Worm (Caenorhabditis elegans) whole organism, L3 larva: ENCODE results near the gene srz-60.
A peak's percentile ranks its signal among the peaks of the same experiment; 100 is the strongest.
"Not testable (repeated sequence)": the region's sequence is repeated elsewhere in the genome, so short reads cannot be mapped to it uniquely, and the experiment has no call there.

ENCODE experiments used
- R02D3.7 ChIP-seq: fragments of 150-350 bp; optimal IDR thresholded peaks from 2 replicates; lab custom pipeline; 2014; ENCODE audit warnings: missing biosample characterization, missing genetic modification characterization
- ZK546.5 ChIP-seq: sonication (generic microtip); optimal IDR thresholded peaks from 2 replicates; lab custom pipeline; 2017; ENCODE audit warnings: missing biosample characterization, missing genetic modification characterization
- aly-2 ChIP-seq: fragments of 150-350 bp; optimal IDR thresholded peaks from 2 replicates; lab custom pipeline; 2014; ENCODE audit warnings: missing biosample characterization, missing genetic modification characterization
- ama-1 ChIP-seq: fragments of 150-350 bp; optimal IDR thresholded peaks from 2 replicates; lab custom pipeline; 2018
- ceh-16 ChIP-seq: sonication (generic microtip); optimal IDR thresholded peaks from 2 replicates; lab custom pipeline; 2017; ENCODE audit warnings: missing biosample characterization, missing genetic modification characterization
- ceh-28 ChIP-seq: fragments of 150-350 bp; optimal IDR thresholded peaks from 2 replicates; lab custom pipeline; 2014; ENCODE audit warnings: missing biosample characterization, missing genetic modification reagents, missing genetic modification characterization
- ceh-82 ChIP-seq: fragments of 150-350 bp; optimal IDR thresholded peaks from 2 replicates; lab custom pipeline; 2014; ENCODE audit warnings: missing biosample characterization, missing genetic modification characterization
- ceh-9 ChIP-seq: sonication (generic microtip); optimal IDR thresholded peaks from 2 replicates; lab custom pipeline; 2018; ENCODE audit warnings: missing biosample characterization, missing genetic modification characterization
- egl-27 ChIP-seq: sonication (generic microtip); optimal IDR thresholded peaks from 4 replicates; lab custom pipeline; 2017; ENCODE audit warnings: missing biosample characterization, missing genetic modification reagents, missing genetic modification characterization
- elt-1 ChIP-seq: fragments of 150-350 bp; optimal IDR thresholded peaks from 2 replicates; lab custom pipeline; 2014; ENCODE audit warnings: missing biosample characterization, missing genetic modification characterization
- eor-1 ChIP-seq, 2 experiments: fragments of 150-350 bp; optimal IDR thresholded peaks; 2 replicates each; lab custom pipeline; 2014 to 2018; ENCODE audit warnings: missing biosample characterization in 2 of 2, missing genetic modification characterization in 2 of 2
- fkh-10 ChIP-seq: sonication (generic microtip); optimal IDR thresholded peaks from 2 replicates; lab custom pipeline; 2017; ENCODE audit warnings: missing biosample characterization, missing genetic modification reagents, missing genetic modification characterization
- fkh-2 ChIP-seq: fragments of 150-350 bp; optimal IDR thresholded peaks from 2 replicates; lab custom pipeline; 2014; ENCODE audit warnings: missing biosample characterization, missing genetic modification reagents, missing genetic modification characterization
- fos-1 ChIP-seq: fragments of 150-350 bp; optimal IDR thresholded peaks from 2 replicates; lab custom pipeline; 2014; ENCODE audit warnings: missing biosample characterization, missing genetic modification characterization
- hmg-11 ChIP-seq: sonication (generic microtip); optimal IDR thresholded peaks from 2 replicates; lab custom pipeline; 2016; ENCODE audit warnings: missing genetic modification characterization, missing compliant biosample characterization
- lin-39 ChIP-seq: fragments of 150-350 bp; optimal IDR thresholded peaks from 2 replicates; lab custom pipeline; 2018; ENCODE audit warnings: missing biosample characterization, missing genetic modification reagents, missing genetic modification characterization
- lsy-12 ChIP-seq: sonication (generic microtip); optimal IDR thresholded peaks from 2 replicates; lab custom pipeline; 2016; ENCODE audit warnings: mild to moderate bottlenecking, missing genetic modification characterization, missing compliant biosample characterization
- mml-1 ChIP-seq: fragments of 150-350 bp; sonication (generic microtip); optimal IDR thresholded peaks from 3 replicates; lab custom pipeline; 2014; ENCODE audit warnings: missing biosample characterization, missing genetic modification characterization
- nfya-1 ChIP-seq: sonication (generic microtip); optimal IDR thresholded peaks from 2 replicates; lab custom pipeline; 2017; ENCODE audit warnings: missing genetic modification characterization, mild to moderate bottlenecking, missing compliant biosample characterization, antibody characterized with exemption, moderate library complexity; ENCODE audit not compliant: insufficient read depth
- nhr-11 ChIP-seq: fragments of 150-350 bp; optimal IDR thresholded peaks from 2 replicates; lab custom pipeline; 2014; ENCODE audit warnings: missing biosample characterization, missing genetic modification characterization
- nhr-12 ChIP-seq: fragments of 150-350 bp; optimal IDR thresholded peaks from 2 replicates; lab custom pipeline; 2014; ENCODE audit warnings: missing biosample characterization, missing genetic modification characterization
- nhr-23 ChIP-seq: fragments of 150-350 bp; optimal IDR thresholded peaks from 2 replicates; lab custom pipeline; 2014; ENCODE audit warnings: missing biosample characterization, missing genetic modification reagents, missing genetic modification characterization
- nhr-237 ChIP-seq: fragments of 150-350 bp; optimal IDR thresholded peaks from 2 replicates; lab custom pipeline; 2014; ENCODE audit warnings: missing biosample characterization, missing genetic modification characterization
- nhr-25 ChIP-seq: sonication (generic microtip); optimal IDR thresholded peaks from 2 replicates; lab custom pipeline; 2017; ENCODE audit warnings: missing biosample characterization, missing genetic modification characterization
- nhr-43 ChIP-seq: sonication (generic microtip); optimal IDR thresholded peaks from 2 replicates; lab custom pipeline; 2016; ENCODE audit warnings: mild to moderate bottlenecking, missing genetic modification characterization, missing compliant biosample characterization; ENCODE audit not compliant: poor library complexity, severe bottlenecking
- nhr-67 ChIP-seq: fragments of 150-350 bp; optimal IDR thresholded peaks from 2 replicates; lab custom pipeline; 2014; ENCODE audit warnings: missing biosample characterization, missing genetic modification characterization
- nhr-76 ChIP-seq: fragments of 150-350 bp; sonication (generic microtip); optimal IDR thresholded peaks from 5 replicates; lab custom pipeline; 2014; ENCODE audit warnings: missing biosample characterization, missing genetic modification characterization
- nhr-77 ChIP-seq: fragments of 150-350 bp; optimal IDR thresholded peaks from 2 replicates; lab custom pipeline; 2014; ENCODE audit warnings: missing biosample characterization, missing genetic modification characterization
- pha-4 ChIP-seq: fragments of 150-350 bp; optimal IDR thresholded peaks from 2 replicates; lab custom pipeline; 2014; ENCODE audit warnings: missing biosample characterization, missing genetic modification reagents, missing genetic modification characterization
- pqm-1 ChIP-seq: fragments of 150-350 bp; optimal IDR thresholded peaks from 2 replicates; lab custom pipeline; 2017; ENCODE audit warnings: missing biosample characterization, missing genetic modification characterization, inconsistent platforms
- sea-2 ChIP-seq: fragments of 150-350 bp; sonication (generic microtip); optimal IDR thresholded peaks from 4 replicates; lab custom pipeline; 2014; ENCODE audit warnings: missing biosample characterization, missing genetic modification reagents, missing genetic modification characterization
- snpc-4 ChIP-seq: fragments of 150-350 bp; optimal IDR thresholded peaks from 2 replicates; lab custom pipeline; 2014; ENCODE audit warnings: missing biosample characterization, missing genetic modification characterization
- tbx-2 ChIP-seq: sonication (generic microtip); optimal IDR thresholded peaks from 2 replicates; lab custom pipeline; 2016; ENCODE audit warnings: mild to moderate bottlenecking, missing genetic modification characterization, missing compliant biosample characterization
- unc-39 ChIP-seq: sonication (generic microtip); optimal IDR thresholded peaks from 4 replicates; lab custom pipeline; 2017; ENCODE audit warnings: missing biosample characterization, missing genetic modification characterization
- unc-62 ChIP-seq: fragments of 150-350 bp; sonication (generic microtip); optimal IDR thresholded peaks from 4 replicates; lab custom pipeline; 2014; ENCODE audit warnings: missing biosample characterization, missing genetic modification reagents, missing genetic modification characterization
- zag-1 ChIP-seq: fragments of 150-350 bp; optimal IDR thresholded peaks from 2 replicates; lab custom pipeline; 2014; ENCODE audit warnings: missing biosample characterization, missing genetic modification characterization
- ztf-11 ChIP-seq: fragments of 150-350 bp; optimal IDR thresholded peaks from 2 replicates; lab custom pipeline; 2014; ENCODE audit warnings: missing biosample characterization, missing genetic modification characterization

The srz-60 gene

DNA sequence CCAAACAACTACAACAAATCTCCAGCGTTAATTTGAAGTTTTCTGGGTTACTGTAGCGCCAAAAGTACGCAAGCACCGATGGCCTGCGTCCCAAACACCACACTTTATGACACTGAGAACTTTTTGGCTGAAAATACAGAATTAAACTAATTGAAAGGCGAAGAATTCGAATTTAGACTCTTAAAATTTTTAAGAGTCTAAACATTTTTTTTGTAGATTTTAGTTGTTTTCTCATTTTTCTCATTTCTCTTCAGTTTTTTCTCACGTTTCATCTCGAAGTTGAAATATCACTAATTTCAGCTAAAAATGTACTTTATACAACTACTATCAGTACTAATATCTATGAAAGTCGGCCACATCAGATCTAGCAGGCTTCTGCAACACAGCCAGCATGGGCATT lies 13.3 kb upstream of the srz-60 start, which contains the start of gene lgc-9:
lgc-9 (plus strand) TSS at position 301 of the 400 bp plus-strand sequence.
- TF ChIP-seq snpc-4 (tag; lab: Kevin White, UChicago) (no peak), aly-2 (tag; lab: Kevin White, UChicago) (no peak), fos-1 (tag; lab: Kevin White, UChicago) (no peak), zag-1 (tag; lab: Kevin White, UChicago) (no peak), nhr-67 (tag; lab: Kevin White, UChicago) (no peak), fkh-10 (GFP tag; lab: Kevin White, UChicago) (no peak), hmg-11 (tag; lab: Kevin White, UChicago) (no peak), ztf-11 (no peak), R02D3.7 (tag; lab: Kevin White, UChicago) (no peak), pha-4 (no peak), fkh-2 (tag; lab: Kevin White, UChicago) (no peak), sea-2 (GFP tag; lab: Kevin White, UChicago) (no peak), ceh-28 (tag; lab: Kevin White, UChicago) (no peak), egl-27 (tag; lab: Kevin White, UChicago) (no peak), nhr-25 (tag; lab: Kevin White, UChicago) (no peak), nhr-11 (tag; lab: Kevin White, UChicago) (no peak)

DNA sequence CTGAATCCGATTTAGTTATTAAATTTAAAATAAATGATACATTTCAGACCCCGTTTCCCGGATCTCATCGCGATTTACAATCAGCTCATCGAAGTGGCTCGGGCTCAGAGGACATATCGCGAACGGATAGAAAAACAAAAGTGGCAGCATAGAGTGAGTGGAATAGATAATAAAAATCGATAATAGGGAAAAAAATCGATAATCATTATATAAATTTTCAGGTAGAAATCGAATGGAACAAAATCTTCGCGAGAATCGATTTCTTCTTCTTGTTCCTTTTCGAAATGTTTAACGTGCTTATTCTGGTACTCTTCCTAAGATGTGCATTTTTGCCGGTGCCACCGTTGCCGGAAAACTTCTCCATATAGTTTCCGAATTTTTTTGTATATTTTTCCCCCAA lies 10.0 kb upstream of the srz-60 start:
- no peak for TF ChIP-seq lin-39 (tag; lab: Kevin White, UChicago)
- TF ChIP-seq hmg-11 (tag; lab: Kevin White, UChicago) = no peak
- TF ChIP-seq sea-2 (GFP tag; lab: Kevin White, UChicago) = no peak
- TF ChIP-seq ceh-28 (tag; lab: Kevin White, UChicago) = peak; percentile 39
- TF ChIP-seq, all 47 proteins: peak for 1

DNA sequence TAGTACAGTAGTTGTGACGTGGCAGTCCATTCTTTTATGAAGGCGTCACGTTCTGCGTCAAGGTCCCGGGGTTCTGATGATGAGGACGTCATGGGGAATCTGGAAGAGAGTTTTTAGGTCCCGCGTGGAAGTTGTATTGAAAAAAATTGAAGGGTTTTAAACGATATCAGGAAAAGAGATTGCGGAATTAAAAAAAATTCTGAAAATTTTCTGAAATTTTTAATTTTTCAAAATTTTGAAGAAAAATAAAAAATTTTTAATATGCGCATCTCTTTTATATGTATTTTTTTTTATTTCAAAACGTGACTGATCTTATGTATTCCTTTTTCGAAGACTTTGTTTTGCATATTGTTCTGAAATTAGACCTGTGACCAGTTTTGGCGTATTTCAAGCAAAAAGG lies 6.2 kb upstream of the srz-60 start, which contains the start of gene C04C3.6:
C04C3.6 (minus strand) TSS at position 101 of the 400 bp plus-strand sequence.
- TF ChIP-seq fos-1 (tag; lab: Kevin White, UChicago) (no peak), nhr-12 (tag; lab: Kevin White, UChicago) (no peak)

DNA sequence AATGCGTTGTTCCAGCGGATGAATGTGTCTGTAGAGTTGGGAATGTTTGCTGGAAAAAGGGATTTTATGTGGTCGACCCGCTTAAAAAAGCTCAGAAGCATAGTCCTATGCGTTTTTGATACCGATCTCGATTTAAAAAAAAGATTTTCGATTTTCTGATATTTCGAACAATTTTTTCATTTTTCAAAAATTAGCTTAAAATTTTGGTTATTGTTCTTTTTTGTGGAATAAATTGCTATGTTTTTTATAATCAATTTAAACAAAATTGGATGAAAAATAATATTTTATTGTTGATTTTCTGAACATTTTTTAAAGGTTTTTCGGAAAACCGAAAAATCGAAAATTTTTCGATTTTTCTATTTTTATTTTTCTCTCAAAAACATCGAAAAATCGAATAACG lies 4.7 kb downstream of the srz-60 start, which contains the start of gene C04C3.7:
C04C3.7 (minus strand) TSS at position 101 of the 400 bp plus-strand sequence.
- not testable (repeated sequence) for TF ChIP-seq R02D3.7 (tag; lab: Kevin White, UChicago); ama-1; sea-2 (GFP tag; lab: Kevin White, UChicago)

DNA sequence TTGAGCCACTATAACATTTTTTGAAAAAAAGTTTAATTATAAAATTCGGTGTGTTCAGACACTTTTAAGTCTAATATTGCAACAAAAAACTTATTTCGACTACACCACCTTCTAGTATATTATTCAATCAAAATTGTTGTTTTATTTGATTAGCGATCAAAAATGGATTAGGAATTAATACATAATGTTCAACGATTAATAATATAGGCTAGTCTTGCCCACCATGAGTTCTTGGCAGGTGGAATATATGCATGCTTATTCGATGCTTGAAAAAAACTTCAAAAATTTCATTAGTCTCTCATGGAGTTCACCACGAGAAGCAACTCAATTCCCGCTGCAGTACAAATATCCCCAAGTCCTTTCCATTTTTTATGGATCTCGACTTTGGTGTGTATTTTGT lies 7.3 kb downstream of the srz-60 start, which contains the start of gene srz-32:
srz-32 (plus strand) TSS at position 301 of the 400 bp plus-strand sequence.
- TF ChIP-seq tbx-2 (tag; lab: Kevin White, UChicago) (no peak), nhr-237 (no peak), ceh-82 (tag; lab: Kevin White, UChicago) (no peak), nhr-23 (tag; lab: Kevin White, UChicago) (no peak), pqm-1 (tag; lab: Kevin White, UChicago) (no peak), unc-62 (GFP tag; lab: Kevin White, UChicago) (no peak), eor-1 (tag; optimal IDR thresholded peaks at IDR 0.05; lab: Kevin White, UChicago) (no peak), fos-1 (tag; lab: Kevin White, UChicago) (no peak), nhr-67 (tag; lab: Kevin White, UChicago) (no peak), ZK546.5 (tag; lab: Kevin White, UChicago) (no peak), nhr-25 (tag; lab: Kevin White, UChicago) (no peak), nfya-1 (tag; lab: Kevin White, UChicago) (no peak), elt-1 (tag; lab: Kevin White, UChicago) (no peak), lin-39 (tag; lab: Kevin White, UChicago) (no peak), nhr-77 (tag; lab: Kevin White, UChicago) (no peak), mml-1 (tag; lab: Kevin White, UChicago) (no peak), nhr-76 (tag; lab: Kevin White, UChicago) (no peak)

DNA sequence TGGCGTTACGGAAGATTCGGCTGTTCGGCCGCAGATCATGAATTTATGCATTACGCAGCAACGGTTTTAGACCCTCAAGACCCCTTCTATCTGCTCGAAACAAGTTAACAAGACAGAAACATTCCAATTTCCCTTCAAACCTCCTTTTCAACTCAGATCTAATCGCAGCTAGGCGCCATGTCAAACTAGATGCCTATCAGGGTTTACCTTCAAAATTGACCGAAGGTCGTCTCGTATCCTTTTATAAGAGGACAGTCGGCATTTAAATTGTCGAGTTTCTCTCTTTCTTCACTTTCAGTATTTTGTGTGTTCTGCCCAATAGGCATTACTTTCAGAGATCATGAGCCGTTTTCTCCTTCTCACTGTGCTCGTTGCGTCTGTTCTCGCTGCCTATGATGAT lies 9.3 kb downstream of the srz-60 start, which contains the start of gene grd-13:
grd-13 (plus strand) TSS at position 291 of the 400 bp plus-strand sequence.
- no peak for TF ChIP-seq lsy-12 (tag; lab: Kevin White, UChicago)
- no peak for TF ChIP-seq unc-39 (tag; lab: Kevin White, UChicago)
- no peak for TF ChIP-seq eor-1 (tag; optimal IDR thresholded peaks at IDR 0.05; lab: Kevin White, UChicago)
- TF ChIP-seq egl-27 (tag; lab: Kevin White, UChicago) = no peak
- TF ChIP-seq elt-1 (tag; lab: Kevin White, UChicago) = peak; percentile 89
- TF ChIP-seq nhr-76 (tag; lab: Kevin White, UChicago) = no peak
- TF ChIP-seq nhr-67 (tag; lab: Kevin White, UChicago) = no peak
- no peak for TF ChIP-seq R02D3.7 (tag; lab: Kevin White, UChicago)
- TF ChIP-seq lin-39 (tag; lab: Kevin White, UChicago) = no peak
- TF ChIP-seq ceh-16 (tag; lab: Kevin White, UChicago) = no peak
- no peak for TF ChIP-seq tbx-2 (tag; lab: Kevin White, UChicago)
- no peak for TF ChIP-seq ceh-9
- TF ChIP-seq nhr-25 (tag; lab: Kevin White, UChicago) = peak; percentile 71
- TF ChIP-seq nhr-43 (tag; lab: Kevin White, UChicago) = no peak
- no peak for TF ChIP-seq ceh-82 (tag; lab: Kevin White, UChicago)
